Fruit fly (Drosophila melanogaster) ovary, adult (tissue): ENCODE measurements around the gene CG32066.

ENCODE experiments used
- CG17801 ChIP-seq: fragments of 200-800 bp; optimal IDR thresholded peaks from 2 replicates; lab custom pipeline; 2019; ENCODE audit warnings: missing biosample characterization, mild to moderate bottlenecking, missing genetic modification characterization, moderate library complexity; ENCODE audit not compliant: partially characterized antibody

Gene CG32066

DNA sequence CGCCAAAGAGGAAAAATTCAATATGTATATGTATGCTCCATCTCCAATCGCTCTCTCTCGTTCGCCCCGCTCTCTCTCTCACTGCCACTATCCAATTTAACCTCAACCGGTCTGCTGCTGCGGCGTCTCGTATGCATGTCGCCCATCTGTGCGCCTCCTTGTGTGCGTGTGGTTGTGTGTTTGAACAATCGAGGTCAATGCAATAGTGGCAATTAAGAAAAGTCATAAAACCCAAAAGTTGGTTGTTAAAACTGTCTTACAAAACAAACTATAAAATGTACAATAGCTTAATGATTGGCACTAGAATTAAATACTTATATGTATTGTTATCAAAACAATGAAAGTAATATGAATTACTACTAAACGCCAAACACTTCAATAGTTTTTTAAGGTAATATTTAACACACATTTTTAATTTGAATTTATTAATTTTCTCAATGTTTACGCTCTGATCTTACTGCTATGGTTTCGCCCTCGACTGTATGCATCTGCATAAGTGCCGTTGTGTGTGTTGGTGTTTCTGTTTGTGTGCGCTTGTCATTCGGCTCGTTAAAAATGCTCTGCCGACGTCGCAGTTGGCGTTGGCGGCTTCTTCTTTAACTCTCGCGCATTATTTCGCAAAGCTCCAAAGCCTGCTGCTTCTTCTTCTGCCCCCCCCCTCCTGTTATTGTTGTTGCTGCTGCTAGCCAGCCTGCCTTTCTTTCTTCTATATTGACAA lies 4.8 kb upstream of the CG32066 start:
- TF ChIP-seq CG17801 (GFP tag; lab: Kevin White, UChicago) = peak; percentile 98

DNA sequence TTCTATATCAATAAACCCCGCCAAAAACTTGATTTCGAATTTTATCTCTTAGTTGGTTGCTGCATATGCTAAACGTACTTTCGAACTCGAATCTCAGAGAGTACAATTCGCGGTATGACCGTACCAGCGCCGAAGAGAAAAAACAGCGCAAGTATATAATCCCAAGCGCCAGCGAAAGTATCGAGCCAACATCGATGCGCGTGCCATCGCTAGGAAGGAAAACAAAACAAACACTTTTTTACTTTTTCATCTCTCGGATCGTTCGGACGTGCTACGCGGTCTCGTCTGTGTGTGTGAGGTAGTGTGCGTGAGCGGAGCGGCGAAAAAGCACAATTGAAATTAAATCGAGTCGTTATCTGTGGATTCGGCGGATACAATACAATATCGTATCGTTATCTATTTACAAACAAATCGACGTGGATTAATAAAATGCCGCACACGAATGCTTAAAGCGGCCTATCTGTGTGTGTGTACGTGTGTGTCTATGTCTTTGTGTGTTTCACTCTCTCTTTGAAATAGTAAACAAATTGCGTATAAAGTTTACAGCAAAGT lies 3.8 kb upstream of the CG32066 start, which contains the start of gene simj:
simj (plus strand) TSS at position 229 of the 552 bp plus-strand sequence.
- TF ChIP-seq CG17801 (GFP tag; lab: Kevin White, UChicago) = peak; percentile 79

DNA sequence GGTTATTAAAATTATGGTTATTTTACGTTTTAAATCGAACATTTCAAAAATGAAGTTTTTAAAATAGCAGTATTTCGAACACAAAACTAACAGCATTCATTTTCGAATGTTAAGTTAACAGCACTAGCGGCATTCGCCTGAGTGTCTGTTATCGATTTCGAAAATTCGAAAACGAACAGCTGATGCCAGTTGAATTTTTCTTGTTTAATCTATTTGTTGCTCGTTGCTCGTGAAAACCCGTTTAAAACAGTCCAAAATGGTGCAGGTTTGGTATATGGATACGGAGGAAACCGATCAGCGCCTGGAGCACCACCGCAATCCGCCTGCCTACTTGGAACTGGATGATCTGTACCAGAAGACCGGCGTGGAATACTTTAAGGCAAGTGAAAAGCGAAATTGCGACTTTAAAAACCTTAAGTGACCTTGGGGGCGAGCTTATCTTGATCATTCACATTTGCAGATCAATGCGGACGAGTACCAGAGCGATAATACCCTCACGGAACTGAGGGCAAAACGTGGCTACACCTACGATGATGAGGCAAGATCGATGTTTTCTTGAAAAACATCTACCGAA lies 2.5 kb upstream of the CG32066 start, which contains the start of gene Adi1:
Adi1 (plus strand) TSS at position 187 of the 574 bp plus-strand sequence.
- no peak for TF ChIP-seq CG17801 (GFP tag; lab: Kevin White, UChicago)

DNA sequence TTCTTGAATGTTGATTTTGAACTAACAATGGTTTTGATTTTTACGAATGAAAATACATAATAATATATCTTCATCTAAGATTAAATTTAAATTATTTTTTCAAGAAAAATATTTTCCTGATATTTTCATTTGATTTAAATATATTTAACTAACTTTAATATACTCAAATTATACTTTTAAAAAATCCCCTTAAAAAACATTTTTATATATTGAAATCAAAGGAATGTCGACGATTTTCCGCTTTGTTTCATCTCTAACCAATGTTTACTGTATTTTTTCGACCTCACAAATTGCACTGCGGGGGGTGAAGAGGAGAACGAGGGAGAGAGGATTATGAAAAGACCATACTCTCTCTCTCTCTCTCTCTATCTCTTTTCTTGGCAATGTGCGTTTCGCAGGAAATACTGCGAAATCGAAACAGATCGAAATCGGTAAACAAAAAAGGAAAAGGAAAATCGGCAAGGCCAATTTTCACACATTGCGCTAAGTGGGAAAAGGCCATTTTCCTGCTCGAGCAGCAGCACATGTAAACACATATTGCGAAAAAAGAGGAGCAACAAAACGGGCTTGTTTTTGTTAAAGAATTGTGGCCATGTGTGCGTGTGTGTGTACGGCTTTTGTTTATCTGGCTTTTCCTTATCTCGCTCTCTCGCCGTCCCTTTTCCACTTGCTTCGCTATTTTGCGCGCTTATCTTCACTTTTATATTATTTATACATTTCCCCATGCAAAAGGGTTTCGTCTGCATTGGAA lies 645 bp downstream of the CG32066 start:
- TF ChIP-seq CG17801 (GFP tag; lab: Kevin White, UChicago) = no peak

DNA sequence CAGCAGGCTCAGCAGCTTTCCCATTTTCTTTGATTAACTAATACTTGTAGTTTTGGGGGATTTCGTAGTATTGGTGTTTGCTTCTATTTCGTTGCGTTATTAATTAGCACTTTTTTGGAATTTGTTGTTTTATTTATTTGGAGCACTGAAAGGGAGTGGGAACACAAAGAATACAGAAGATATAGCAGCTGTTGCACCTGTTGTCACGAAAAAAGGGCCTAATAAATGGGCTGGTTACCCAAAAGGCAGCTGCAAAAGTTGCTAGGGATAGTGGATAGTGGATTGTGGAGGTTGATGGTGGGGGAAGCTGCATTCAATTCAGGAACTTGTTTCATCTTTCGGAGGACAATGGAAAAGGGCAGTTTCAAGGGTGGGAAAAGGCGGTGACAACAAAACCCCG lies 1.3 kb downstream of the CG32066 start:
- TF ChIP-seq CG17801 (GFP tag; lab: Kevin White, UChicago) = no peak

DNA sequence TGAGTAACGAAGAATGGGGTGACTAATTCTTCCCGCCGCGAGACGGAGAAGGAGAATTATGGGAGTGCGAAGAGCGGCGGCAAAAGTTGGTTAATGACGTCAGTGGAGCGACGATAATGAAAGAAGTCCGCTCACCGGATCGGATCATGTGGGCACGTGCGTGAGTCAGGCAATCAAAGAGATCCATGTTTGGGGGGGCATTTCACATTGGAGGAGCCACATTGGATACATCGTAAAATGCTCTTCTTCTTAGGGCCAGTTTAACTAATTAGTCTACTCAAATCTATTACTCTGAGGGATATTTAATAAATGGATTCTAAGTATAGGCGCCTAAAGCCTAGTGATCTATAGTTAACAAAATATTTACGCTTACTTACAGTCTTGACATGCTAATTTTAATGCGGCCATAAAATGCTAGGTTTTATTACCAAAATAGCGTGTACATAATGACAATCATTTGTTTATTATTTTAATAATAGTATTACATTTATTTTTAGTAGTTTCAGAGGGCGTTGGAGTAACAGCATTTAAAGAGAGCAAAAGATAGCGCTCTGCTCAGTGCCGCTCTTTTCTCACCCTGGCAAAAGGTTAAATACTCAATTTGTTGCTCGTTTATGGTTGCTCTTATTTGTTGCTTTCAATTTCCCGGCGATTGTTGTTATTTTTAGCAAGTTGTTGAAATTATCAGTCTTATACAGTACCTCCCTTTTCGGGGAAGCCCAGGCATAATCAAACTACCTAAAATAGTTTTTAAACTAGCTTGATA lies 2.3 kb downstream of the CG32066 start:
- TF ChIP-seq CG17801 (GFP tag; lab: Kevin White, UChicago) = no peak

DNA sequence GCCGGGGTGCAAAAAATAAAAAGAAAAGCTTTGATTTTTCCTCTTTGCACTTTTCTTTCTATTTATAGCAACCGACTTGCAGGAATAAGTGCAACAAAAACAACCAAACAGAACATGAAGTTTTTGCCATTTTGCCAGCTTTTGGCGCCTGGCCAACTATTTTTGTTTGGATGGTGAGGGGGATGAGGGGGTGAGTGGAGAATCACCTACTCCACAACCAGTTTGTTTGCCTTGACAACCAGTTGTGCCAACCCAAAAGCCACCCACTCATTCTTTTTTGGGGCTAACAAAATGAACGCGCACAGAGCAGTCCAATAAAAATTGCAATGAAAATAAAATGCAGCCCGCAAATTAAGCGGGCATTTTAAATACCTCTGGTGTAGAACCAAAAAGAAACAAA lies 3.5 kb downstream of the CG32066 start:
- no peak for TF ChIP-seq CG17801 (GFP tag; lab: Kevin White, UChicago)

dm6 chr3L:10656451-10657198 lies 4.2 kb downstream of the CG32066 start:
- no peak for TF ChIP-seq CG17801 (GFP tag; lab: Kevin White, UChicago)

DNA sequence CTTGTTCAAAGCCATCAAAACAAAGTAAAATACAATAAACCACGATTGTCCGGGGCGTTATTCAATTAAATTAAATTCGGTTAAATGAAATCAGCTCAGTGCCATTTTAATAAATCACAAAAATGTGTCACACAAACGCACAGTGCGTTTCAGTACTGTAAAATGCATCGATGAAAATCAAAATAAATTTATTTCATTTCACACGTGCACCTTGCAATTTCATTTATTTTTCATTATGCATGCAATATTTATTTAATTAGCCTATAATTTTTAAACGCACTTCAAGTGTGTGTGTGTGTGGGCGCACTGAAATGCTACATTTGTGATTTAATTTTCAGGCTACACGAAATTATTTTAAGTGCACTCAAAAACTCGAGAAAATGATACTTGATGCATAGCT lies 6.4 kb downstream of the CG32066 start:
- no peak for TF ChIP-seq CG17801 (GFP tag; lab: Kevin White, UChicago)

DNA sequence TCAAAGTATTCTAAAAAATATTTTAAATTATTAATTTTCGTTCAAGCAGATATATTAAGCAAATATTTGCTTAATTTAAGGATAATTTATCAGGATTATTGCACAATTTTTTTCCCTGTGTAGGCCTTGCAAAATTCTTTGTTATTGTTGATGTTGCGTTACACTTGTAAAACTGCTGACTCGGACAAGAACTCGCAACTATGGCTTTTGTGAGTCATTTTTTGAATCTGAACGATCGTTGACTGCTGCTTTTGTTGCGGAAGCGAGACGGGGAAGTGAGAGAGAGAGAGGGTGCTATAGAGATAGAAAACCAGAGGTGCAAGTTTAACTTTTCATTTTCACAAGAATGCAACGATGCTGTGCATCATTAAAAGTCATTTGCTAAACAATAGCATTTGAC lies 8.3 kb downstream of the CG32066 start:
- no peak for TF ChIP-seq CG17801 (GFP tag; lab: Kevin White, UChicago)

dm6 chr3L:10651271-10651670 lies 9.5 kb downstream of the CG32066 start:
- no peak for TF ChIP-seq CG17801 (GFP tag; lab: Kevin White, UChicago)

- no peak for TF ChIP-seq CG17801 (GFP tag; lab: Kevin White, UChicago)
Observed at dm6 chr3L:10648431-10648830, 12.4 kb downstream of the CG32066 start.

dm6 chr3L:10647158-10647557 lies 13.7 kb downstream of the CG32066 start:
- no peak for TF ChIP-seq CG17801 (GFP tag; lab: Kevin White, UChicago)

dm6 chr3L:10645965-10646364 lies 14.8 kb downstream of the CG32066 start:
- no peak for TF ChIP-seq CG17801 (GFP tag; lab: Kevin White, UChicago)
